Fruit fly (Drosophila melanogaster): ENCODE measurements around the gene CG12885.

The CG12885 gene

dm6 chr3R:27553921-27554320 is 33.3 kb downstream of the CG12885 start (continued):
- TF ChIP-seq pan (optimal IDR thresholded peaks at IDR 0.05): no peak
- TF ChIP-seq pan (GFP tag; optimal IDR thresholded peaks at IDR 0.05 in 1 of 2, IDR thresholded peaks at IDR 0.05 in 1 of 2): peak in 1 of 2 experiments; percentile 68
- TF ChIP-seq CG3847 (GFP tag; IDR thresholded peaks at IDR 0.05): 0 out of 2 replicates have a peak, but pooled peaks have one; percentile 27
- peak; percentile 16 for TF ChIP-seq CG7556 (GFP tag; optimal IDR thresholded peaks at IDR 0.05)
- no peak for TF ChIP-seq Hmr (GFP tag; optimal IDR thresholded peaks at IDR 0.05)
- TF ChIP-seq gem (tag; optimal IDR thresholded peaks at IDR 0.05): peak; percentile 74
- TF ChIP-seq NC2α (GFP tag; optimal IDR thresholded peaks at IDR 0.05): no peak
- TF ChIP-seq gce (GFP tag; IDR thresholded peaks at IDR 0.05): 0 out of 3 replicates have a peak, but pooled peaks have one; percentile 48
- peak; percentile 67 for TF ChIP-seq Asciz (GFP tag; optimal IDR thresholded peaks at IDR 0.05)
- peak; percentile 54 for TF ChIP-seq CG9727 (GFP tag; optimal IDR thresholded peaks at IDR 0.05)
- 0 out of 2 replicates have a peak, but pooled peaks have one; percentile 18 for TF ChIP-seq CG11247 (GFP tag; IDR thresholded peaks at IDR 0.05)
- TF ChIP-seq zen (tag; optimal IDR thresholded peaks at IDR 0.05): peak; percentile 55
- TF ChIP-seq CG17385 (GFP tag; optimal IDR thresholded peaks at IDR 0.05): peak; percentile 51
- TF ChIP-seq CG2875 (GFP tag; optimal IDR thresholded peaks at IDR 0.05): peak; percentile 60
- TF ChIP-seq CG13775 (GFP tag; optimal IDR thresholded peaks at IDR 0.05): peak; percentile 28
- TF ChIP-seq Oli (tag; optimal IDR thresholded peaks at IDR 0.05): peak; percentile 50
- TF ChIP-seq CG14050 (GFP tag; IDR thresholded peaks at IDR 0.05): no peak
- TF ChIP-seq CG18262 (tag; optimal IDR thresholded peaks at IDR 0.05): peak; percentile 53
- peak; percentile 36; the same call in 1 of the 2 replicates for TF ChIP-seq ranshi (GFP tag; IDR thresholded peaks at IDR 0.05)
- peak; percentile 62 for TF ChIP-seq Ptx1 (GFP tag; IDR thresholded peaks at IDR 0.05)
- no peak for TF ChIP-seq dimm (GFP tag; IDR thresholded peaks at IDR 0.05)
- TF ChIP-seq Abd-B (GFP tag; optimal IDR thresholded peaks at IDR 0.05): peak; percentile 36
- peak; percentile 50; the same call in 2 of the 3 replicates for TF ChIP-seq CG17361 (GFP tag; IDR thresholded peaks at IDR 0.05)
- no peak for TF ChIP-seq CrebB (tag; optimal IDR thresholded peaks at IDR 0.05)
- peak; percentile 48 for TF ChIP-seq fd96Cb (tag; optimal IDR thresholded peaks at IDR 0.05)
- TF ChIP-seq CG2129 (GFP tag; IDR thresholded peaks at IDR 0.05; ENCODE audit: partially characterized antibody): no peak

DNA sequence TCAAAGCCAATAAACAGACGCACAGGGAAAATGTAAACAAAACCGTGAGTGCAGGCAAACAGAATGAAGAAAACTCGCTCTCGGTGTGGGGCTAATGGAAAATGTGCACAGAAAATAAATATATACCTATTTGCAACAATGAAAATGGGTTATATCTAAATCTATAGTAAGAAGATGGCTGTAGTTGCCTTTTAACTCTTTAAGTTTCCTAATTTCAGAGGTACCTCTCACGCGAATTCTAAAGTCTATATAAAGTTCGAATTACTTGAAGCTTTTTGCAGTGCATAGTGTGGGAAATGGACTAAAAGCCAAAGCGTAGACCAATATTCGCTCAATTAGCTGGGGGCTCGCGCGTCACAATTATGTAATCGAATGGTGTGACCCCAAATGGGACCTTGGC is 34.3 kb downstream of the CG12885 start:
- TF ChIP-seq CG17568 (GFP tag; optimal IDR thresholded peaks at IDR 0.05): peak; percentile 71
- TF ChIP-seq CG8281 (tag; optimal IDR thresholded peaks at IDR 0.05): peak; percentile 66
- TF ChIP-seq Max (GFP tag; optimal IDR thresholded peaks at IDR 0.05): peak; percentile 8
- peak; percentile 35 for TF ChIP-seq CG30020 (tag; optimal IDR thresholded peaks at IDR 0.05)
- peak; percentile 33 for TF ChIP-seq YL-1 (GFP tag; optimal IDR thresholded peaks at IDR 0.05)
- TF ChIP-seq bbx (GFP tag; IDR thresholded peaks at IDR 0.05; ENCODE audit: partially characterized antibody): no peak
- peak; percentile 51 for TF ChIP-seq CG6683 (GFP tag; optimal IDR thresholded peaks at IDR 0.05)
- TF ChIP-seq CG31365 (tag; optimal IDR thresholded peaks at IDR 0.05): no peak
- no peak for TF ChIP-seq sd (tag; optimal IDR thresholded peaks at IDR 0.05)
- peak; percentile 77 for TF ChIP-seq onecut (GFP tag; IDR thresholded peaks at IDR 0.05)
- no peak for TF ChIP-seq vnd (GFP tag; IDR thresholded peaks at IDR 0.05; ENCODE audit: partially characterized antibody)
- peak; percentile 75 for TF ChIP-seq fd64A (GFP tag; optimal IDR thresholded peaks at IDR 0.05)
- TF ChIP-seq zfh2 (GFP tag; optimal IDR thresholded peaks at IDR 0.05): no peak
- TF ChIP-seq nmo (GFP tag; optimal IDR thresholded peaks at IDR 0.05): peak; percentile 89
- TF ChIP-seq crol (GFP tag; IDR thresholded peaks at IDR 0.05): no peak
- TF ChIP-seq CG32767 (GFP tag; IDR thresholded peaks at IDR 0.05): peak; percentile 78
- no peak for TF ChIP-seq Hr39 (optimal IDR thresholded peaks at IDR 0.05)
- TF ChIP-seq z (GFP tag; IDR thresholded peaks at IDR 0.05): 0 out of 3 replicates have a peak, but pooled peaks have one; percentile 18
- TF ChIP-seq mld (GFP tag; IDR thresholded peaks at IDR 0.05; ENCODE audit: partially characterized antibody): no peak
- no peak for TF ChIP-seq ham (GFP tag; IDR thresholded peaks at IDR 0.05)
- TF ChIP-seq Optix (GFP tag; IDR thresholded peaks at IDR 0.05): peak; percentile 79; the same call in 2 of the 3 replicates
- no peak for TF ChIP-seq sna (GFP tag; IDR thresholded peaks at IDR 0.05; ENCODE audit: partially characterized antibody)
- peak; percentile 67 for TF ChIP-seq CHES-1-like (GFP tag; optimal IDR thresholded peaks at IDR 0.05)
- peak; percentile 59 for TF ChIP-seq run (tag; optimal IDR thresholded peaks at IDR 0.05)
- TF ChIP-seq Sox100B (GFP tag; optimal IDR thresholded peaks at IDR 0.05): peak; percentile 81
